Fruit fly (Drosophila melanogaster) whole organism, pupa: ENCODE data around the gene CG7483.

Experiments used
- CG13204 ChIP-seq: fragments of 200-800 bp; sonication (Bioruptor generic); optimal IDR thresholded peaks from 2 replicates; lab custom pipeline; 2018; ENCODE audit warnings: missing biosample characterization, mild to moderate bottlenecking, missing genetic modification characterization, moderate library complexity
- CG14655 ChIP-seq: fragments of 200-800 bp; sonication (Bioruptor generic); optimal IDR thresholded peaks from 3 replicates; lab custom pipeline; 2017; ENCODE audit warnings: mild to moderate bottlenecking, missing biosample characterization, missing genetic modification reagents, missing genetic modification characterization
- CG17806 ChIP-seq: fragments of 200-800 bp; sonication (Bioruptor generic); optimal IDR thresholded peaks from 2 replicates; lab custom pipeline; 2018; ENCODE audit warnings: missing biosample characterization, mild to moderate bottlenecking, missing genetic modification characterization, moderate library complexity
- CG34367 ChIP-seq: fragments of 200-800 bp; sonication (Bioruptor generic); optimal IDR thresholded peaks from 2 replicates; lab custom pipeline; 2018; ENCODE audit warnings: missing biosample characterization, mild to moderate bottlenecking, missing genetic modification characterization
- CG8159 ChIP-seq: fragments of 200-800 bp; sonication (Bioruptor generic); optimal IDR thresholded peaks from 3 replicates; lab custom pipeline; 2018; ENCODE audit warnings: missing biosample characterization, mild to moderate bottlenecking, missing genetic modification characterization, moderate library complexity
- CG8301 ChIP-seq: fragments of 200-800 bp; sonication (Bioruptor generic); optimal IDR thresholded peaks from 2 replicates; lab custom pipeline; 2018; ENCODE audit warnings: missing biosample characterization, mild to moderate bottlenecking, missing genetic modification characterization
- Ets98B ChIP-seq: fragments of 200-800 bp; sonication (Bioruptor generic); IDR thresholded peaks from 2 replicates; pipeline ENCODE4 v1.3.6; 2022; ENCODE audit warnings: missing biosample characterization, missing genetic modification characterization
- Pif1A ChIP-seq: fragments of 200-800 bp; sonication (Bioruptor generic); optimal IDR thresholded peaks from 3 replicates; lab custom pipeline; 2016; ENCODE audit warnings: missing biosample characterization, missing genetic modification characterization
- Pif1B ChIP-seq: fragments of 200-800 bp; sonication (Bioruptor generic); optimal IDR thresholded peaks from 3 replicates; lab custom pipeline; 2016; ENCODE audit warnings: missing biosample characterization, missing genetic modification characterization
- Snoo ChIP-seq: fragments of 200-800 bp; sonication (Bioruptor generic); optimal IDR thresholded peaks from 3 replicates; lab custom pipeline; 2017; ENCODE audit warnings: missing biosample characterization, mild to moderate bottlenecking, missing genetic modification characterization, inconsistent platforms
- fd96Ca ChIP-seq: fragments of 200-800 bp; sonication (Bioruptor generic); IDR thresholded peaks from 3 replicates; pipeline ENCODE4 v1.3.6; 2022; ENCODE audit warnings: missing biosample characterization, missing genetic modification characterization
- gl ChIP-seq: fragments of 200-800 bp; sonication (Bioruptor generic); optimal IDR thresholded peaks from 2 replicates; lab custom pipeline; 2018; ENCODE audit warnings: missing biosample characterization, mild to moderate bottlenecking, missing genetic modification characterization
- rn ChIP-seq: fragments of 200-800 bp; sonication (Bioruptor generic); IDR thresholded peaks from 2 replicates; pipeline ENCODE4 v1.3.6; 2022; ENCODE audit warnings: missing biosample characterization, missing genetic modification characterization

dm6 chr3R:8313038-8313437 is at the start of gene CG7483:
- TF ChIP-seq rn (GFP tag; lab: Robert Waterston, UW) (no peak), CG14655 (GFP tag; lab: Kevin White, UChicago) (no peak), Pif1B (GFP tag; lab: Kevin White, UChicago) (no peak), Snoo (tag; lab: Kevin White, UChicago) (no peak), Pif1A (GFP tag; lab: Kevin White, UChicago) (no peak), CG34367 (tag; lab: Kevin White, UChicago) (no peak), CG13204 (GFP tag; lab: Kevin White, UChicago) (no peak), CG17806 (tag; lab: Kevin White, UChicago) (no peak), fd96Ca (GFP tag; lab: Robert Waterston, UW) (no peak), gl (tag; lab: Kevin White, UChicago) (no peak), CG8159 (tag; lab: Kevin White, UChicago) (no peak), CG8301 (tag; lab: Kevin White, UChicago) (no peak), Ets98B (no peak)
